Worm (Caenorhabditis elegans): ENCODE data around the gene T06E8.2.

DNA sequence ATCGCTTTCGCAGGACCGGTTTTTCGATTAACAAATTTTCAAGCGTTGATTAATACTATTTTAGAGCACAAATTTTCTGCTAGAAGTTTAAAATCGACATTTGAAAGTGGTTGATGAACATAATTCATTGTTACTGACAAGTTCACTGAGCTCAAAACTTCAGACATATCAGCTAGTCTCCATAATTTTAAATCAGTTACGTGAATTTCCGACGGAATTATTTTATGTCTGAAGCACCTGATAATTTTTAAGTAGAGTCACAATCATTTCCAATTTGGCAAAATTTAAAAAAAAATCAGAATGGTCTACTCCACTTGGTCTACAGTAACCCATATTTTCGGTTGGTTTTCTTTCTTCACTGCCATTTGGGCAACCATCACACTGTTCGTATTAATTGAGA lies 15.6 kb upstream of the T06E8.2 start, which contains the start of gene str-118:
- TF ChIP-seq pha-4 (tag; optimal IDR thresholded peaks at IDR 0.05), result no peak
- no peak for TF ChIP-seq fkh-10 (GFP tag; optimal IDR thresholded peaks at IDR 0.05)
- no peak for TF ChIP-seq unc-3 (GFP tag; conservative IDR thresholded peaks at IDR 0.05)
- TF ChIP-seq unc-3 (tag; optimal IDR thresholded peaks at IDR 0.05), result no peak
- no peak for TF ChIP-seq odd-2 (tag; optimal IDR thresholded peaks at IDR 0.05)
- TF ChIP-seq pag-3 (tag; optimal IDR thresholded peaks at IDR 0.05; ENCODE audit: borderline replicate concordance), result no peak
- TF ChIP-seq pqm-1 (tag; optimal IDR thresholded peaks at IDR 0.05), result no peak
- no peak for TF ChIP-seq elt-2 (tag; optimal IDR thresholded peaks at IDR 0.05)
- TF ChIP-seq ceh-2 (tag; optimal IDR thresholded peaks at IDR 0.05), result no peak
- no peak for TF ChIP-seq nhr-232 (tag; optimal IDR thresholded peaks at IDR 0.05)
- TF ChIP-seq unc-42 (tag; optimal IDR thresholded peaks at IDR 0.05), result no peak

Measured in whole organism, late embryonic.